Worm (Caenorhabditis elegans): ENCODE results near the gene dgk-5.

DNA sequence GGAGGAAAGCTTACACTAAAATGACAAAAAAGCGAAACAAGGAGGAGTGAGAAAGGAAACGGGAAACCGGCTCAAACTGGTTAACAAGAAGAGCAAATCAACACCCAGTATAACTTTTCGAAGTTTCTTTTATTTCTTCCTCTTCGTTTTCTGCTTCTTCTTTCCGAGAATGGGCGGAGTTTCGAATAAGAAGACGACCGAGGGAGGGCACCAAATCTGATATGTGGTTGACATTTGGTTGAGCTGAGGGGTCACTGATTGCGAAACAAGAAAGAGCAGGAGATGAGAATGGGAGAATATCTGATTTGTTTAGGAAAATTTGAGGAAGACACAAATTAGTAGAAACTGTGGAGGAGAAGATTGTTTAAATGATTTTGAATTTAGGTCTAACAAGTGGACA is 27.7 kb upstream of the dgk-5 start:
- TF ChIP-seq B0310.2 (tag; optimal IDR thresholded peaks at IDR 0.05) (no peak), ets-7 (tag; optimal IDR thresholded peaks at IDR 0.05) (no peak)
